Fruit fly (Drosophila melanogaster) S2 (cell line): Measurements from ENCODE around the gene CG5961.
"Not testable (repeated sequence)": the region's sequence is repeated elsewhere in the genome, so short reads cannot be mapped to it uniquely, and the experiment has no call there.

Source experiments
- CG8478 ChIP-seq: fragments of >200 bp; optimal IDR thresholded peaks from 2 replicates; lab custom pipeline; 2018
- CTCF ChIP-seq, 2 experiments: fragments of >200 bp; optimal IDR thresholded peaks; 2 replicates each; lab custom pipeline; 2018

DNA sequence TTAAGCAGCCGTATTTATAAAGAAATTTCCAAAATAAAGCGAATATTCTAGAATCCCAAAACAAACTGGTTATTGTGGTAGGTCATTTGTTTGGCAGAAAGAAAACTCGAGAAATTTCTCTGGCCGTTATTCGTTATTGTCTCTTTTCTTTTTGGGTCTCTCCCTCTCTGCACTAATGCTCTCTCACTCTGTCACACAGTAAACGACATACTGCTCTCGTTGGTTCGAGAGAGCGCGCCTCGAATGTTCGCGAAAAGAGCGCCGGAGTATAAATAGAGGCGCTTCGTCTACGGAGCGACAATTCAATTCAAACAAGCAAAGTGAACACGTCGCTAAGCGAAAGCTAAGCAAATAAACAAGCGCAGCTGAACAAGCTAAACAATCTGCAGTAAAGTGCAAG is 48.7 kb upstream of the CG5961 start, which contains the start of gene Hsp70Bc:
- not testable (repeated sequence) for TF ChIP-seq CG8478; CTCF (optimal IDR thresholded peaks at IDR 0.05; lab: Kevin White, UChicago)
